Worm (Caenorhabditis elegans) whole organism, early embryonic: Measurements from ENCODE around the gene F21D12.2.

Experiments
- B0310.2 ChIP-seq: sonication (generic microtip); optimal IDR thresholded peaks from 2 replicates; lab custom pipeline; 2016; ENCODE audit warnings: mild to moderate bottlenecking, missing genetic modification characterization, missing compliant biosample characterization
- F13C5.2 ChIP-seq: sonication (generic microtip); optimal IDR thresholded peaks from 2 replicates; lab custom pipeline; 2017; ENCODE audit warnings: mild to moderate bottlenecking, missing genetic modification characterization, inconsistent platforms, missing compliant biosample characterization
- aly-1 ChIP-seq: sonication (generic microtip); optimal IDR thresholded peaks from 2 replicates; lab custom pipeline; 2016; ENCODE audit warnings: missing genetic modification characterization, missing compliant biosample characterization
- ama-1 ChIP-seq: fragments of 150-350 bp; optimal IDR thresholded peaks from 2 replicates; lab custom pipeline; 2014
- ceh-13 ChIP-seq: fragments of 200-800 bp; sonication (Bioruptor generic); optimal IDR thresholded peaks from 2 replicates; lab custom pipeline; 2018; ENCODE audit warnings: mild to moderate bottlenecking, missing genetic modification characterization, missing compliant biosample characterization
- ceh-36 ChIP-seq: sonication (generic microtip); optimal IDR thresholded peaks from 2 replicates; lab custom pipeline; 2016; ENCODE audit warnings: missing genetic modification characterization, inconsistent platforms, missing compliant biosample characterization
- ets-7 ChIP-seq: sonication (generic microtip); optimal IDR thresholded peaks from 2 replicates; lab custom pipeline; 2016; ENCODE audit warnings: missing genotype, missing genetic modification characterization, missing compliant biosample characterization
- flt-1 ChIP-seq: fragments of 200-800 bp; sonication (Bioruptor generic); IDR thresholded peaks from 2 replicates; pipeline ENCODE4 v1.3.6; 2022; ENCODE audit warnings: missing genetic modification characterization, missing compliant biosample characterization
- hmbx-1 ChIP-seq: sonication (generic microtip); optimal IDR thresholded peaks from 2 replicates; lab custom pipeline; 2016; ENCODE audit warnings: mild to moderate bottlenecking, missing genetic modification characterization, missing compliant biosample characterization
- hmg-4 ChIP-seq: fragments of 200-800 bp; sonication (Bioruptor generic); optimal IDR thresholded peaks from 2 replicates; lab custom pipeline; 2018; ENCODE audit warnings: mild to moderate bottlenecking, missing genetic modification characterization, missing compliant biosample characterization
- hnd-1 ChIP-seq: sonication (generic microtip); optimal IDR thresholded peaks from 2 replicates; lab custom pipeline; 2016; ENCODE audit warnings: missing genetic modification characterization, missing compliant biosample characterization
- pes-1 ChIP-seq: fragments of 200-800 bp; sonication (Bioruptor generic); IDR thresholded peaks from 2 replicates; pipeline ENCODE4 v1.3.6; 2022; ENCODE audit warnings: missing genetic modification reagents, missing genetic modification characterization, missing compliant biosample characterization
- scrt-1 ChIP-seq: fragments of 200-800 bp; sonication (Bioruptor generic); IDR thresholded peaks from 2 replicates; pipeline ENCODE4 v1.3.6; 2022; ENCODE audit warnings: missing genetic modification characterization, missing compliant biosample characterization
- sea-1 ChIP-seq: fragments of 200-800 bp; sonication (Bioruptor generic); conservative IDR thresholded peaks from 2 replicates; pipeline ENCODE4 v1.3.6; 2022; ENCODE audit warnings: missing genetic modification characterization, missing compliant biosample characterization
- tbx-11 ChIP-seq: fragments of 200-800 bp; sonication (Bioruptor generic); IDR thresholded peaks from 2 replicates; pipeline ENCODE4 v1.3.6; 2022; ENCODE audit warnings: missing genetic modification characterization, missing compliant biosample characterization
- tbx-37 ChIP-seq: fragments of 200-800 bp; sonication (Bioruptor generic); conservative IDR thresholded peaks from 2 replicates; pipeline ENCODE4 v1.3.6; 2022; ENCODE audit warnings: missing genetic modification reagents, missing genetic modification characterization, missing compliant biosample characterization
- tra-4 ChIP-seq: sonication (generic microtip); optimal IDR thresholded peaks from 2 replicates; lab custom pipeline; 2017; ENCODE audit warnings: missing genetic modification characterization, missing compliant biosample characterization

The F21D12.2 gene

ce11 chrII:7357176-7357575 lies 39.6 kb downstream of the F21D12.2 start:
- TF ChIP-seq pes-1 (GFP tag; lab: Robert Waterston, UW), result no peak
- no peak for TF ChIP-seq hmg-4 (GFP tag; lab: Kevin White, UChicago)
- TF ChIP-seq hnd-1, result no peak
- TF ChIP-seq ama-1 (lab: Kevin White, UChicago), result no peak
- no peak for TF ChIP-seq tbx-37 (GFP tag; lab: Robert Waterston, UW)
- no peak for TF ChIP-seq ceh-13 (GFP tag; lab: Kevin White, UChicago)
- no peak for TF ChIP-seq tra-4
- TF ChIP-seq aly-1 (tag; lab: Kevin White, UChicago), result no peak
- no peak for TF ChIP-seq ets-7 (tag; lab: Kevin White, UChicago)
- no peak for TF ChIP-seq F13C5.2

- TF ChIP-seq pes-1 (GFP tag; lab: Robert Waterston, UW) (no peak), F13C5.2 (no peak), B0310.2 (tag; lab: Kevin White, UChicago) (no peak), tra-4 (no peak), ama-1 (lab: Kevin White, UChicago) (no peak), ceh-13 (GFP tag; lab: Kevin White, UChicago) (no peak)
Measured at ce11 chrII:7358489-7358943, 40.9 kb downstream of the F21D12.2 start, which contains the start of gene insc-1. insc-1 (plus strand) TSS chrII:7358893.

- TF ChIP-seq ama-1 (lab: Kevin White, UChicago), result no peak
- TF ChIP-seq hmg-4 (GFP tag; lab: Kevin White, UChicago), result no peak
- no peak for TF ChIP-seq ets-7 (tag; lab: Kevin White, UChicago)
- TF ChIP-seq tbx-11, result no peak
- TF ChIP-seq tra-4, result no peak
- no peak for TF ChIP-seq flt-1 (GFP tag; lab: Robert Waterston, UW)
- no peak for TF ChIP-seq F13C5.2
- no peak for TF ChIP-seq pes-1 (GFP tag; lab: Robert Waterston, UW)
- no peak for TF ChIP-seq sea-1 (GFP tag; lab: Robert Waterston, UW)
- no peak for TF ChIP-seq ceh-36
- no peak for TF ChIP-seq scrt-1 (GFP tag; lab: Robert Waterston, UW)
- no peak for TF ChIP-seq ceh-13 (GFP tag; lab: Kevin White, UChicago)
- no peak for TF ChIP-seq aly-1 (tag; lab: Kevin White, UChicago)
- no peak for TF ChIP-seq hnd-1
- TF ChIP-seq hmbx-1 (tag; lab: Kevin White, UChicago), result no peak
- TF ChIP-seq tbx-37 (GFP tag; lab: Robert Waterston, UW), result no peak
- no peak for TF ChIP-seq B0310.2 (tag; lab: Kevin White, UChicago)
Measured at ce11 chrII:7363990-7364455, 46.5 kb downstream of the F21D12.2 start, which contains the start of gene msra-1. msra-1 (minus strand) TSS chrII:7364040.

ce11 chrII:7368761-7369160 lies 51.2 kb downstream of the F21D12.2 start, which contains the start of gene F43E2.6:
F43E2.6 (minus strand) TSS chrII:7368861.
- no peak for TF ChIP-seq ceh-36
- no peak for TF ChIP-seq pes-1 (GFP tag; lab: Robert Waterston, UW)
- TF ChIP-seq hmg-4 (GFP tag; lab: Kevin White, UChicago), result no peak
- no peak for TF ChIP-seq tbx-37 (GFP tag; lab: Robert Waterston, UW)
- TF ChIP-seq tra-4, result no peak
- TF ChIP-seq F13C5.2, result no peak
- TF ChIP-seq aly-1 (tag; lab: Kevin White, UChicago), result no peak
- no peak for TF ChIP-seq ama-1 (lab: Kevin White, UChicago)
- TF ChIP-seq ets-7 (tag; lab: Kevin White, UChicago), result no peak
- no peak for TF ChIP-seq flt-1 (GFP tag; lab: Robert Waterston, UW)
- TF ChIP-seq scrt-1 (GFP tag; lab: Robert Waterston, UW), result no peak
- no peak for TF ChIP-seq sea-1 (GFP tag; lab: Robert Waterston, UW)
- no peak for TF ChIP-seq hnd-1
- no peak for TF ChIP-seq hmbx-1 (tag; lab: Kevin White, UChicago)
- TF ChIP-seq tbx-11, result no peak
- no peak for TF ChIP-seq ceh-13 (GFP tag; lab: Kevin White, UChicago)
- TF ChIP-seq B0310.2 (tag; lab: Kevin White, UChicago), result no peak
